Fruit fly (Drosophila melanogaster) whole organism, wandering third instar larva: ENCODE results near the gene Set8.

Experiments used
- Abd-B ChIP-seq: fragments of >200 bp; optimal IDR thresholded peaks from 2 replicates; lab custom pipeline; 2017; ENCODE audit warnings: missing biosample characterization, missing genetic modification characterization
- CG32264 ChIP-seq: fragments of 200-800 bp; sonication (Bioruptor generic); optimal IDR thresholded peaks from 2 replicates; lab custom pipeline; 2016; ENCODE audit warnings: missing biosample characterization, missing genetic modification characterization
- CG9705 ChIP-seq: fragments of 200-800 bp; sonication (Bioruptor generic); optimal IDR thresholded peaks from 2 replicates; lab custom pipeline; 2018; ENCODE audit warnings: missing biosample characterization, mild to moderate bottlenecking, missing genetic modification characterization
- CrebA ChIP-seq: fragments of 200-800 bp; sonication (Bioruptor generic); optimal IDR thresholded peaks from 2 replicates; lab custom pipeline; 2016; ENCODE audit warnings: missing biosample characterization, mild to moderate bottlenecking, missing genetic modification characterization, borderline replicate concordance
- Dfd ChIP-seq: fragments of >200 bp; optimal IDR thresholded peaks from 2 replicates; lab custom pipeline; 2017; ENCODE audit warnings: missing biosample characterization, missing genetic modification characterization
- Dif ChIP-seq: fragments of 200-275, 200-300 bp; sonication (Bioruptor generic); optimal IDR thresholded peaks from 2 replicates; lab custom pipeline; 2018; ENCODE audit warnings: missing biosample characterization, missing genetic modification characterization; ENCODE audit not compliant: partially characterized antibody
- GATAd ChIP-seq: sonication (Bioruptor generic); optimal IDR thresholded peaks from 2 replicates; lab custom pipeline; 2016; ENCODE audit warnings: missing biosample characterization, missing genetic modification characterization
- HLH106 ChIP-seq: fragments of 200-800 bp; optimal IDR thresholded peaks from 3 replicates; lab custom pipeline; 2019; ENCODE audit warnings: missing biosample characterization, mild to moderate bottlenecking, missing genetic modification characterization, moderate library complexity
- Hnf4 ChIP-seq: fragments of 200-800 bp; sonication (Bioruptor generic); optimal IDR thresholded peaks from 2 replicates; lab custom pipeline; 2016; ENCODE audit warnings: missing biosample characterization, mild to moderate bottlenecking, missing genetic modification characterization
- Hr78 ChIP-seq: fragments of >200 bp; optimal IDR thresholded peaks from 2 replicates; lab custom pipeline; 2017; ENCODE audit warnings: missing biosample characterization, missing genetic modification characterization
- Hr83 ChIP-seq: fragments of 200-300 bp; sonication (Bioruptor generic); optimal IDR thresholded peaks from 2 replicates; lab custom pipeline; 2016; ENCODE audit warnings: missing biosample characterization, mild to moderate bottlenecking, missing genetic modification characterization, moderate library complexity; ENCODE audit not compliant: poor library complexity, severe bottlenecking
- Jra ChIP-seq: sonication (Bioruptor generic); optimal IDR thresholded peaks from 2 replicates; lab custom pipeline; 2016; ENCODE audit warnings: missing biosample characterization, missing genetic modification characterization
- Mio ChIP-seq: sonication (Bioruptor generic); optimal IDR thresholded peaks from 2 replicates; lab custom pipeline; 2016; ENCODE audit warnings: missing biosample characterization, missing genetic modification characterization
- Myc ChIP-seq: fragments of >200 bp; optimal IDR thresholded peaks from 2 replicates; lab custom pipeline; 2017
- N ChIP-seq: fragments of >200 bp; optimal IDR thresholded peaks from 2 replicates; lab custom pipeline; 2018; ENCODE audit warnings: missing biosample characterization, missing external identifiers, missing genetic modification characterization
- OdsH ChIP-seq: fragments of 200-800 bp; sonication (Bioruptor generic); optimal IDR thresholded peaks from 2 replicates; lab custom pipeline; 2016; ENCODE audit warnings: missing biosample characterization, mild to moderate bottlenecking, missing genetic modification characterization
- Rel ChIP-seq, 2 experiments: fragments of 200-800 bp; sonication (Bioruptor generic) in 1 of 2; optimal IDR thresholded peaks; 2 replicates in 1 of 2; 3 replicates in 1 of 2; lab custom pipeline; 2016 to 2019; ENCODE audit warnings: mild to moderate bottlenecking in 2 of 2, missing biosample characterization in 2 of 2, missing genetic modification characterization in 2 of 2, moderate library complexity in 1 of 2
- Sp1 ChIP-seq: fragments of 200-800 bp; sonication (Bioruptor generic); optimal IDR thresholded peaks from 3 replicates; lab custom pipeline; 2019; ENCODE audit warnings: missing biosample characterization, mild to moderate bottlenecking, missing genetic modification characterization, moderate library complexity
- Vsx2 ChIP-seq: fragments of 200-300, 225-300 bp; sonication (Bioruptor generic); optimal IDR thresholded peaks from 2 replicates; lab custom pipeline; 2018; ENCODE audit warnings: missing biosample characterization, missing genetic modification characterization; ENCODE audit not compliant: partially characterized antibody
- br ChIP-seq: fragments of 200-800 bp; sonication (Bioruptor generic); optimal IDR thresholded peaks from 2 replicates; lab custom pipeline; 2016; ENCODE audit warnings: missing biosample characterization, missing genetic modification characterization
- brk ChIP-seq: fragments of 200-800 bp; sonication (Bioruptor generic); optimal IDR thresholded peaks from 2 replicates; lab custom pipeline; 2016; ENCODE audit warnings: missing biosample characterization, mild to moderate bottlenecking, missing genetic modification characterization
- dl ChIP-seq, 2 experiments: fragments of 175-275, 200-275 bp in 1 of 2; fragments of 200-275 bp in 1 of 2; sonication (Bioruptor generic); optimal IDR thresholded peaks; lab custom pipeline; 2018; ENCODE audit warnings: mild to moderate bottlenecking in 2 of 2, missing biosample characterization in 2 of 2, missing genetic modification characterization in 2 of 2, moderate library complexity in 2 of 2; ENCODE audit not compliant: partially characterized antibody in 2 of 2, insufficient read depth in 1 of 2
- dmrt93B ChIP-seq: fragments of 200-800 bp; sonication (Bioruptor generic); optimal IDR thresholded peaks from 2 replicates; lab custom pipeline; 2018; ENCODE audit warnings: missing biosample characterization, mild to moderate bottlenecking, missing genetic modification characterization
- dsf ChIP-seq: sonication (Bioruptor generic); optimal IDR thresholded peaks from 2 replicates; lab custom pipeline; 2016; ENCODE audit warnings: missing biosample characterization, missing genetic modification characterization, borderline replicate concordance
- ey ChIP-seq: fragments of 200-800 bp; sonication (Bioruptor generic); optimal IDR thresholded peaks from 2 replicates; lab custom pipeline; 2016; ENCODE audit warnings: missing biosample characterization, missing genetic modification characterization
- foxo ChIP-seq, 2 experiments: fragments of 200-800 bp; sonication (Bioruptor generic); optimal IDR thresholded peaks; 2 replicates in 1 of 2; 3 replicates in 1 of 2; lab custom pipeline; 2016 to 2017; ENCODE audit warnings: missing biosample characterization in 2 of 2, missing genetic modification characterization in 2 of 2
- fru ChIP-seq: fragments of 200-800 bp; sonication (Bioruptor generic); optimal IDR thresholded peaks from 3 replicates; lab custom pipeline; 2016; ENCODE audit warnings: missing biosample characterization, mild to moderate bottlenecking, missing genetic modification characterization
- h ChIP-seq: fragments of 200-800 bp; sonication (Bioruptor generic); optimal IDR thresholded peaks from 3 replicates; lab custom pipeline; 2016; ENCODE audit warnings: missing biosample characterization, mild to moderate bottlenecking, missing genetic modification characterization
- jim ChIP-seq: fragments of 175-275, 200-325 bp; sonication (Bioruptor generic); optimal IDR thresholded peaks from 2 replicates; lab custom pipeline; 2016; ENCODE audit warnings: missing biosample characterization, mild to moderate bottlenecking, missing genetic modification characterization
- lola ChIP-seq: fragments of >200 bp; optimal IDR thresholded peaks from 2 replicates; lab custom pipeline; 2017; ENCODE audit warnings: missing biosample characterization, missing genetic modification characterization
- pan ChIP-seq: fragments of >200 bp; optimal IDR thresholded peaks from 2 replicates; lab custom pipeline; 2017
- psq ChIP-seq: fragments of 200-800 bp; sonication (Bioruptor generic); optimal IDR thresholded peaks from 3 replicates; lab custom pipeline; 2017; ENCODE audit warnings: missing biosample characterization, mild to moderate bottlenecking, missing genetic modification characterization, moderate library complexity
- rgr ChIP-seq: fragments of 200-800 bp; sonication (Bioruptor generic); optimal IDR thresholded peaks from 3 replicates; lab custom pipeline; 2016; ENCODE audit warnings: missing biosample characterization, mild to moderate bottlenecking, missing genetic modification characterization
- sage ChIP-seq: fragments of 200-800 bp; sonication (Bioruptor generic); optimal IDR thresholded peaks from 2 replicates; lab custom pipeline; 2016; ENCODE audit warnings: missing biosample characterization, mild to moderate bottlenecking, missing genetic modification characterization
- sv ChIP-seq: fragments of 200-800 bp; sonication (Bioruptor generic); optimal IDR thresholded peaks from 3 replicates; lab custom pipeline; 2016; ENCODE audit warnings: missing biosample characterization, missing genetic modification characterization
- tai ChIP-seq: sonication (Bioruptor generic); optimal IDR thresholded peaks from 2 replicates; lab custom pipeline; 2016; ENCODE audit warnings: missing biosample characterization, missing genetic modification characterization
- usp ChIP-seq: fragments of >200 bp; optimal IDR thresholded peaks from 2 replicates; lab custom pipeline; 2017; ENCODE audit warnings: missing biosample characterization, missing genetic modification characterization
- woc ChIP-seq: sonication (Bioruptor generic); optimal IDR thresholded peaks from 2 replicates; lab custom pipeline; 2016; ENCODE audit warnings: missing biosample characterization, mild to moderate bottlenecking, missing genetic modification characterization

Gene Set8

dm6 chr3R:14357405-14357804 is 41.6 kb downstream of the Set8 start:
- TF ChIP-seq Hr78 (GFP tag; lab: Kevin White, UChicago), result no peak
- no peak for TF ChIP-seq dsf (GFP tag; lab: Kevin White, UChicago)
- TF ChIP-seq sage (GFP tag; lab: Kevin White, UChicago), result no peak
- peak; percentile 57 for TF ChIP-seq woc
- TF ChIP-seq Rel (GFP tag; optimal IDR thresholded peaks at IDR 0.05; lab: Kevin White, UChicago), result peak; percentile 14
- TF ChIP-seq Rel (tag; optimal IDR thresholded peaks at IDR 0.05; lab: Kevin White, UChicago), result peak; percentile 8
- peak; percentile 20 for TF ChIP-seq Jra (GFP tag; lab: Kevin White, UChicago)
- TF ChIP-seq OdsH (GFP tag; lab: Kevin White, UChicago), result peak; percentile 54
- no peak for TF ChIP-seq dl (GFP tag; optimal IDR thresholded peaks at IDR 0.05; lab: Kevin White, UChicago; ENCODE audit: insufficient read depth in 1 of 2, partially characterized antibody in 2 of 2)
- TF ChIP-seq rgr (GFP tag; lab: Kevin White, UChicago), result peak; percentile 73
- TF ChIP-seq brk, result peak; percentile 8
- TF ChIP-seq foxo (GFP tag; optimal IDR thresholded peaks at IDR 0.05; lab: Kevin White, UChicago), result peak in 1 of 2 experiments; percentile 68
- no peak for TF ChIP-seq Mio (GFP tag; lab: Kevin White, UChicago)
- peak; percentile 44 for TF ChIP-seq CG9705 (GFP tag; lab: Kevin White, UChicago)
- TF ChIP-seq ey (GFP tag; lab: Kevin White, UChicago), result peak; percentile 60
- TF ChIP-seq GATAd (GFP tag; lab: Kevin White, UChicago), result no peak
- TF ChIP-seq br (GFP tag; lab: Kevin White, UChicago), result peak; percentile 52
- TF ChIP-seq psq, result peak; percentile 33
- TF ChIP-seq h (GFP tag; lab: Kevin White, UChicago), result peak; percentile 78
- peak; percentile 39 for TF ChIP-seq tai (GFP tag; lab: Kevin White, UChicago)
- TF ChIP-seq CrebA (GFP tag; lab: Kevin White, UChicago), result no peak
- TF ChIP-seq Hnf4 (GFP tag; lab: Kevin White, UChicago), result peak; percentile 61
- TF ChIP-seq dmrt93B (GFP tag; lab: Kevin White, UChicago), result peak; percentile 19
- no peak for TF ChIP-seq Vsx2 (GFP tag; lab: Kevin White, UChicago)
- peak; percentile 49 for TF ChIP-seq Sp1 (GFP tag; lab: Kevin White, UChicago)
- no peak for TF ChIP-seq N (GFP tag; lab: Kevin White, UChicago)
- peak; percentile 40 for TF ChIP-seq CG32264 (GFP tag; lab: Kevin White, UChicago)
- TF ChIP-seq Abd-B (GFP tag; lab: Kevin White, UChicago), result no peak
- TF ChIP-seq Myc (lab: Kevin White, UChicago), result no peak
- no peak for TF ChIP-seq jim (GFP tag; lab: Kevin White, UChicago)
- peak; percentile 73 for TF ChIP-seq HLH106 (tag; lab: Kevin White, UChicago)
- TF ChIP-seq Dif, result no peak
- no peak for TF ChIP-seq lola
- no peak for TF ChIP-seq Dfd
- TF ChIP-seq sv (GFP tag; lab: Kevin White, UChicago), result no peak
- TF ChIP-seq pan (lab: Kevin White, UChicago), result no peak
- TF ChIP-seq usp, result no peak
- TF ChIP-seq fru (GFP tag; lab: Kevin White, UChicago), result peak; percentile 65
- no peak for TF ChIP-seq Hr83 (GFP tag; lab: Kevin White, UChicago)

dm6 chr3R:14361741-14362232 is 45.9 kb downstream of the Set8 start, which contains the start of gene Dnaaf5:
Gene Dnaaf5 (minus strand): TSS chr3R:14361786.
- TF ChIP-seq sage (GFP tag; lab: Kevin White, UChicago) (no peak), dl (GFP tag; optimal IDR thresholded peaks at IDR 0.05; lab: Kevin White, UChicago; ENCODE audit: insufficient read depth in 1 of 2, partially characterized antibody in 2 of 2) (no peak), GATAd (GFP tag; lab: Kevin White, UChicago) (no peak), h (GFP tag; lab: Kevin White, UChicago) (peak; percentile 78), lola (no peak), CG9705 (GFP tag; lab: Kevin White, UChicago) (no peak), psq (peak; percentile 52), tai (GFP tag; lab: Kevin White, UChicago) (no peak), br (GFP tag; lab: Kevin White, UChicago) (peak; percentile 57), brk (no peak), Sp1 (GFP tag; lab: Kevin White, UChicago) (peak; percentile 5), Jra (GFP tag; lab: Kevin White, UChicago) (peak; percentile 69), fru (GFP tag; lab: Kevin White, UChicago) (peak; percentile 47), usp (no peak), sv (GFP tag; lab: Kevin White, UChicago) (no peak), rgr (GFP tag; lab: Kevin White, UChicago) (peak; percentile 77), Dif (no peak), CrebA (GFP tag; lab: Kevin White, UChicago) (peak; percentile 20), Rel (GFP tag; optimal IDR thresholded peaks at IDR 0.05; lab: Kevin White, UChicago) (peak; percentile 5), Rel (tag; optimal IDR thresholded peaks at IDR 0.05; lab: Kevin White, UChicago) (peak; percentile 76), dsf (GFP tag; lab: Kevin White, UChicago) (no peak), Myc (lab: Kevin White, UChicago) (no peak), woc (peak; percentile 28), HLH106 (tag; lab: Kevin White, UChicago) (peak; percentile 18), OdsH (GFP tag; lab: Kevin White, UChicago) (peak; percentile 22), Vsx2 (GFP tag; lab: Kevin White, UChicago) (peak; percentile 84), Hr83 (GFP tag; lab: Kevin White, UChicago) (peak; percentile 41), Dfd (no peak), pan (lab: Kevin White, UChicago) (no peak), CG32264 (GFP tag; lab: Kevin White, UChicago) (peak; percentile 11), Hr78 (GFP tag; lab: Kevin White, UChicago) (no peak), foxo (GFP tag; optimal IDR thresholded peaks at IDR 0.05; lab: Kevin White, UChicago) (peak; percentile 44 to 61), Abd-B (GFP tag; lab: Kevin White, UChicago) (no peak), Hnf4 (GFP tag; lab: Kevin White, UChicago) (peak; percentile 31), N (GFP tag; lab: Kevin White, UChicago) (no peak), dmrt93B (GFP tag; lab: Kevin White, UChicago) (no peak), ey (GFP tag; lab: Kevin White, UChicago) (peak; percentile 34), jim (GFP tag; lab: Kevin White, UChicago) (no peak), Mio (GFP tag; lab: Kevin White, UChicago) (peak; percentile 24)
